Fruit fly (Drosophila melanogaster): ENCODE measurements around the gene salt.
A peak's percentile ranks its signal among the peaks of the same experiment; 100 is the strongest.

Gene salt

DNA sequence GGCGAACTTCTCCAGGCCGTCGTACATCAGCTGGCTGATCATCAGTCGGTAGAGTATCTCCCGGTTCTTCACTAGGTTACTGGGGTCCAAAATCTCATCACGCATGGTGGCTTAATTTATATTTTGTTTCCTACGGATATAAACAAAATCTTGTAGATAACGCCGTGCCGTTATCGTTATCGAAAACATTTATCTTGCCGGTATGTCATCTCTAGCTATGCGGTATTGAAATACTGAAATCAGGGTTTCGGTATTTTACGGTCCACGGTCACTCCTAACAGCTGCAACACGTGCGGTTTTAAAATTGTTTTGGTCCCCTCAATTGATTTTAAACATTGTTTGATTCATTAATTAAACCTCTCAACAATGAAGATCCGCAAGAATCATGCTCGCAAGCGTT, 17.7 kb downstream of the salt start, which contains the start of the genes CstF50 and CG11563 (continued):
- peak; percentile 46 for TF ChIP-seq Scr (GFP tag; IDR thresholded peaks at IDR 0.05; ENCODE audit: partially characterized antibody)
- no peak for TF ChIP-seq cato (GFP tag; optimal IDR thresholded peaks at IDR 0.05; ENCODE audit: borderline replicate concordance)
- peak; percentile 34; the same call in 1 of the 3 replicates for TF ChIP-seq CG14860 (GFP tag; IDR thresholded peaks at IDR 0.05; ENCODE audit: partially characterized antibody)
- TF ChIP-seq trem (tag; optimal IDR thresholded peaks at IDR 0.05) = peak; percentile 56
- no peak for TF ChIP-seq CG11560 (tag; IDR thresholded peaks at IDR 0.05)
- no peak for TF ChIP-seq Oli (tag; optimal IDR thresholded peaks at IDR 0.05)
- TF ChIP-seq CG2116 (GFP tag; optimal IDR thresholded peaks at IDR 0.05) = peak; percentile 24
- no peak for TF ChIP-seq ems (GFP tag; optimal IDR thresholded peaks at IDR 0.05)
- peak; percentile 92 for TF ChIP-seq dm (GFP tag; optimal IDR thresholded peaks at IDR 0.05)
- TF ChIP-seq CG1529 (GFP tag; optimal IDR thresholded peaks at IDR 0.05) = no peak
- no peak for TF ChIP-seq so (GFP tag; IDR thresholded peaks at IDR 0.05)
- peak; percentile 47 for TF ChIP-seq MESR4 (GFP tag; optimal IDR thresholded peaks at IDR 0.05)
- TF ChIP-seq ham (GFP tag; IDR thresholded peaks at IDR 0.05) = no peak
- TF ChIP-seq psq (GFP tag; optimal IDR thresholded peaks at IDR 0.05) = no peak
- no peak; the same call in 2 of the 3 replicates for TF ChIP-seq CG16813 (GFP tag; IDR thresholded peaks at IDR 0.05; ENCODE audit: partially characterized antibody)
- no peak for TF ChIP-seq CG3995 (GFP tag; optimal IDR thresholded peaks at IDR 0.05)
- TF ChIP-seq Dp (GFP tag; optimal IDR thresholded peaks at IDR 0.05) = peak; percentile 40
- TF ChIP-seq CG9797 (GFP tag; optimal IDR thresholded peaks at IDR 0.05) = peak; percentile 84
- peak; percentile 42; the same call in 2 of the 3 replicates for TF ChIP-seq HLH4C (GFP tag; IDR thresholded peaks at IDR 0.05; ENCODE audit: partially characterized antibody)
- no peak for TF ChIP-seq sd (tag; optimal IDR thresholded peaks at IDR 0.05)
- no peak for TF ChIP-seq ara (GFP tag; IDR thresholded peaks at IDR 0.05)
- no peak for TF ChIP-seq CG32767 (GFP tag; IDR thresholded peaks at IDR 0.05)
- TF ChIP-seq Doc2 (GFP tag; IDR thresholded peaks at IDR 0.05) = no peak
- no peak for TF ChIP-seq dpn (GFP tag; optimal IDR thresholded peaks at IDR 0.05)
- TF ChIP-seq Antp (GFP tag; optimal IDR thresholded peaks at IDR 0.05) = no peak
- TF ChIP-seq lilli (GFP tag; optimal IDR thresholded peaks at IDR 0.05) = no peak
- no peak for TF ChIP-seq Jarid2 (GFP tag; optimal IDR thresholded peaks at IDR 0.05)
- TF ChIP-seq Six4 (GFP tag; optimal IDR thresholded peaks at IDR 0.05) = no peak
- TF ChIP-seq sisA (GFP tag; IDR thresholded peaks at IDR 0.05) = no peak
- TF ChIP-seq Max (GFP tag; optimal IDR thresholded peaks at IDR 0.05) = peak; percentile 72
- TF ChIP-seq tin (GFP tag; optimal IDR thresholded peaks at IDR 0.05) = no peak
- no peak for TF ChIP-seq CG6175 (GFP tag; IDR thresholded peaks at IDR 0.05)
- TF ChIP-seq CG6791 (GFP tag; IDR thresholded peaks at IDR 0.05; ENCODE audit: partially characterized antibody) = 0 out of 3 replicates have a peak, but pooled peaks have one; percentile 33
- no peak for TF ChIP-seq maf-S (GFP tag; optimal IDR thresholded peaks at IDR 0.05)
- TF ChIP-seq chif (GFP tag; optimal IDR thresholded peaks at IDR 0.05) = no peak
- no peak for TF ChIP-seq CG7357 (GFP tag; IDR thresholded peaks at IDR 0.05)
- TF ChIP-seq E2f2 (GFP tag; IDR thresholded peaks at IDR 0.05) = peak; percentile 34
- no peak for TF ChIP-seq CG8478 (optimal IDR thresholded peaks at IDR 0.05)

dm6 chr3R:31727773-31728172, 26.7 kb downstream of the salt start:
- no peak for TF ChIP-seq p53 (GFP tag; optimal IDR thresholded peaks at IDR 0.05)
- TF ChIP-seq CG17829 (tag; optimal IDR thresholded peaks at IDR 0.05) = no peak
- TF ChIP-seq CG8281 (tag; optimal IDR thresholded peaks at IDR 0.05) = no peak
- no peak for TF ChIP-seq nerfin-1 (tag; optimal IDR thresholded peaks at IDR 0.05)
- TF ChIP-seq CG8765 (GFP tag; IDR thresholded peaks at IDR 0.05) = no peak
- TF ChIP-seq Oaz (GFP tag; IDR thresholded peaks at IDR 0.05) = 0 out of 2 replicates have a peak, but pooled peaks have one; percentile 26
- TF ChIP-seq Med (GFP tag) = peak; percentile 26
- peak; percentile 40; the same call in 1 of the 2 replicates for TF ChIP-seq chm (GFP tag; IDR thresholded peaks at IDR 0.05)
- peak; percentile 77 for TF ChIP-seq Ets65A (GFP tag)
- no peak for TF ChIP-seq CG3995 (GFP tag; optimal IDR thresholded peaks at IDR 0.05)
- TF ChIP-seq CG6272 (GFP tag; IDR thresholded peaks at IDR 0.05) = peak; percentile 51; the same call in 1 of the 2 replicates
- TF ChIP-seq gfzf (GFP tag; optimal IDR thresholded peaks at IDR 0.05) = no peak
- no peak for TF ChIP-seq CG4424 (GFP tag; optimal IDR thresholded peaks at IDR 0.05)
- TF ChIP-seq CG3407 (GFP tag; optimal IDR thresholded peaks at IDR 0.05) = no peak
- TF ChIP-seq CG9609 (GFP tag; optimal IDR thresholded peaks at IDR 0.05) = no peak
- TF ChIP-seq CG6854 (GFP tag; optimal IDR thresholded peaks at IDR 0.05) = no peak
- no peak for TF ChIP-seq CG18764 (GFP tag; optimal IDR thresholded peaks at IDR 0.05)

Measured in whole organism, embryonic.